Fruit fly (Drosophila melanogaster) whole organism, adult: Measurements from ENCODE around the gene Pdk1.
A peak's percentile ranks its signal among the peaks of the same experiment; 100 is the strongest.

ENCODE experiments used
- CG11617 ChIP-seq: fragments of 200-800 bp; sonication (Bioruptor generic); optimal IDR thresholded peaks from 2 replicates; lab custom pipeline; 2017; ENCODE audit warnings: mild to moderate bottlenecking, missing biosample characterization, missing genetic modification reagents, missing genetic modification characterization
- CG12768 ChIP-seq: fragments of 200-800 bp; sonication (Bioruptor generic); optimal IDR thresholded peaks from 2 replicates; lab custom pipeline; 2017; ENCODE audit warnings: missing biosample characterization, missing genetic modification characterization, mild to moderate bottlenecking, moderate library complexity, missing genetic modification reagents
- CG14711 ChIP-seq: fragments of 200-800 bp; sonication (Bioruptor generic); optimal IDR thresholded peaks from 2 replicates; lab custom pipeline; 2018; ENCODE audit warnings: missing biosample characterization, mild to moderate bottlenecking, missing genetic modification characterization, moderate library complexity
- CG1620 ChIP-seq: fragments of 200-800 bp; sonication (Bioruptor generic); optimal IDR thresholded peaks from 2 replicates; lab custom pipeline; 2016; ENCODE audit warnings: missing biosample characterization, missing genetic modification characterization
- CG33017 ChIP-seq: fragments of 200-800 bp; sonication (Bioruptor generic); optimal IDR thresholded peaks from 2 replicates; lab custom pipeline; 2018; ENCODE audit warnings: missing biosample characterization, mild to moderate bottlenecking, missing genetic modification characterization, moderate library complexity
- CG5204 ChIP-seq: fragments of 200-800 bp; sonication (Bioruptor generic); optimal IDR thresholded peaks from 2 replicates; lab custom pipeline; 2016; ENCODE audit warnings: missing biosample characterization, missing genetic modification characterization
- CG7045 ChIP-seq: fragments of 200-800 bp; sonication (Bioruptor generic); optimal IDR thresholded peaks from 2 replicates; lab custom pipeline; 2017; ENCODE audit warnings: missing biosample characterization, mild to moderate bottlenecking, missing genetic modification characterization
- CG7101 ChIP-seq: fragments of 200-800 bp; sonication (Bioruptor generic); optimal IDR thresholded peaks from 2 replicates; lab custom pipeline; 2018; ENCODE audit warnings: missing biosample characterization, mild to moderate bottlenecking, missing genetic modification characterization, moderate library complexity
- Clk ChIP-seq: fragments of 200-800 bp; sonication (Bioruptor generic); optimal IDR thresholded peaks from 2 replicates; lab custom pipeline; 2017; ENCODE audit warnings: missing biosample characterization, missing genetic modification characterization
- Crg-1 ChIP-seq: fragments of 200-800 bp; sonication (Bioruptor generic); optimal IDR thresholded peaks from 2 replicates; lab custom pipeline; 2016; ENCODE audit warnings: missing biosample characterization, missing genetic modification characterization
- Hr96 ChIP-seq: fragments of 200-800 bp; sonication (Bioruptor generic); optimal IDR thresholded peaks from 2 replicates; lab custom pipeline; 2016; ENCODE audit warnings: missing biosample characterization, missing genetic modification characterization
- Mnt ChIP-seq: fragments of 200-800 bp; sonication (Bioruptor generic); optimal IDR thresholded peaks from 2 replicates; lab custom pipeline; 2016; ENCODE audit warnings: missing biosample characterization, mild to moderate bottlenecking, missing genetic modification characterization
- bab1 ChIP-seq: fragments of 200-800 bp; sonication (Bioruptor generic); optimal IDR thresholded peaks from 3 replicates; lab custom pipeline; 2019; ENCODE audit warnings: missing biosample characterization, mild to moderate bottlenecking, missing genetic modification characterization, moderate library complexity
- cic ChIP-seq: fragments of 200-800 bp; sonication (Bioruptor generic); optimal IDR thresholded peaks from 2 replicates; lab custom pipeline; 2017; ENCODE audit warnings: missing biosample characterization, mild to moderate bottlenecking, missing genetic modification characterization, moderate library complexity
- cnc ChIP-seq, 2 experiments: fragments of >200 bp; optimal IDR thresholded peaks; 2 replicates each; lab custom pipeline; 2017
- kay ChIP-seq: fragments of 200-800 bp; sonication (Bioruptor generic); peaks from one replicate; lab custom pipeline; 2016; ENCODE audit warnings: missing biosample characterization, missing genetic modification characterization, borderline replicate concordance
- ovo ChIP-seq: fragments of 200-800 bp; sonication (Bioruptor generic); optimal IDR thresholded peaks from 2 replicates; lab custom pipeline; 2016; ENCODE audit warnings: missing biosample characterization, missing genetic modification characterization
- pad ChIP-seq: fragments of 200-800 bp; sonication (Bioruptor generic); optimal IDR thresholded peaks from 3 replicates; lab custom pipeline; 2017; ENCODE audit warnings: missing biosample characterization, missing genetic modification characterization, mild to moderate bottlenecking, moderate library complexity, missing genetic modification reagents
- tj ChIP-seq: fragments of 200-800 bp; sonication (Bioruptor generic); optimal IDR thresholded peaks from 3 replicates; lab custom pipeline; 2017; ENCODE audit warnings: missing biosample characterization, mild to moderate bottlenecking, missing genetic modification characterization, moderate library complexity
- toe ChIP-seq: fragments of 200-800 bp; sonication (Bioruptor generic); optimal IDR thresholded peaks from 2 replicates; lab custom pipeline; 2016; ENCODE audit warnings: missing biosample characterization, missing genetic modification characterization

The Pdk1 gene

DNA sequence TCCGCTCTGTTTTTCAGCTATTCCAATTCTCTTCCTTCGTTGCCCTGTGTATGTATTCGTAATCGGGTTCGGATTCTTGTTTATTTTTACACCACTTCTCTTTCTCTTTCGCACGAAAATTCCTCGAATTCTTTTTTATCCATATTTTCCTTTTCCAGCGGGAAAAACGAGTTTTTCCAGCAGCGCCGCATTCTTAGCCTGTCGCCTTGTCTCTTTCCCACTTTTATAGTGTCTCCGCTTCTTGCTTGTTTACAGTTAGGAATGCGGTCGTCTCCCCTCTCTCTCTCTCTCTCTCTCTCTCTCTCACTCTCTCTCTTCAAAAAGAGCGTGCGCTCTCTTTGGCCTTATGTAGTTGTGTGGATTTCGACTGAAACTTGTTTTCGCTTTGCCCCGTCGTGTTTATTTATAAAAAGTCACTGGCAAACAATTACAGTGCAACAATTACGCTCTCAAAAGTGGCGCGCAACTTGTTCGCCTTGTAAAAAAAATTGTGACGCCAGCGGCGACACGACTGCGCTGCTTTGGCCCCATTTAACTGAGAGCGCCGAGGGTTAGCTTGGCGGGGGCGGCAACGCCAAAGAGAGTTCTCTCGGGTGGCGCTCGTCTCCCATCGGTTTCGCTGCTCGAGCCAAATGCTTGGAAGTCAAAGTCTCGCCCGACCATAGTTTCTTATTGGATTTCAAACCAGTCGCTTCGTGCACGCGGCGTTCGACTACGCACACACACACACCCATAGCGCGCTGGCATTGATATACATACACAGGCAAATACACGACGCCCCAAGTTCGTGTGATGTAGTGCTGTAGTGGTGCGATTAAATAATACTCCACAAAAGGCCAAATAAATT, 2.1 kb downstream of the Pdk1 start:
- TF ChIP-seq CG14711 (tag; lab: Kevin White, UChicago) (no peak), Clk (GFP tag; lab: Kevin White, UChicago) (peak; percentile 56), toe (GFP tag; lab: Kevin White, UChicago) (peak; percentile 74), Mnt (GFP tag; lab: Kevin White, UChicago) (peak; percentile 84), bab1 (GFP tag; lab: Kevin White, UChicago) (peak; percentile 41), kay (GFP tag; lab: Kevin White, UChicago) (peak; percentile 97), CG11617 (GFP tag; lab: Kevin White, UChicago) (peak; percentile 70), tj (GFP tag; lab: Kevin White, UChicago) (peak; percentile 60), CG1620 (GFP tag; lab: Kevin White, UChicago) (peak; percentile 10), CG7045 (GFP tag; lab: Kevin White, UChicago) (peak; percentile 20), Crg-1 (GFP tag; lab: Kevin White, UChicago) (no peak), CG7101 (tag; lab: Kevin White, UChicago) (peak; percentile 59), CG33017 (peak; percentile 63), CG5204 (GFP tag; lab: Kevin White, UChicago) (no peak), CG12768 (GFP tag; lab: Kevin White, UChicago) (peak; percentile 91), ovo (GFP tag; lab: Kevin White, UChicago) (peak; percentile 97), Hr96 (GFP tag; lab: Kevin White, UChicago) (peak; percentile 49), cic (GFP tag; lab: Kevin White, UChicago) (peak; percentile 98), pad (peak; percentile 89), cnc (optimal IDR thresholded peaks at IDR 0.05; lab: Kevin White, UChicago) (peak in 1 of 2 experiments; percentile 44)

DNA sequence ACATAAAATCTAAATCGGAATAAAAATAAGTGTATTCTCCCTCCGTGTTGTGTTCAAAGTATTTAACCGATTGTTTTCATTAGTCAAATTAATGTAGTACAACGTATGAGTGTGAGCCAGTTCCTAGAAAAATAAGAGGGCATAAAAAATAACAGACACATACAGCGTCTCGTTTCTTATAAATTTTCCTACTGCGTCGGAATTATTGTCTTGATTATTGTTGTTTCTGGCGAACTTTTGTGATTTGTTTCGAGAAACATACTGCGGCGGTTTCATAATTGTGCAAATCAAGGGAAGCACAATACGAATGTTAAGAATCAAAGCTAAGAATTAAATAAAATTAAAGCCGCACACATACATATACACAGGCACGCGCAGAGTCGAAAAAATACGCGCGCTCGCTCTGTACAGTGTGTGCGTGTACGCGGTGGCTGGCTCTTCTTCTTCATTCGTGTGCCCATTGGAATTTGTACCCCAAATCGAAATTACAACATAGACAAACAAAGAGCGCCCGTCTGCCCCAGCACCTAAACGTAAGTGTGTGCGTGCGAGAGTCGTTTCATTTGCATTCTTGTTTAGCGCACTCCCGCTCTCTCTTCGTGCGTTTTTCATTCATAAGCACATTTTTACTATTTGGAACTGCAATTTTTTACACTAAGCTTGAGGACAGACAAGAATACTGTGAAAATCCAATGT, 2.9 kb downstream of the Pdk1 start:
- peak; percentile 34 for TF ChIP-seq CG33017
- peak; percentile 74 for TF ChIP-seq tj (GFP tag; lab: Kevin White, UChicago)
- TF ChIP-seq pad = no peak
- no peak for TF ChIP-seq cnc (optimal IDR thresholded peaks at IDR 0.05; lab: Kevin White, UChicago)
- TF ChIP-seq CG11617 (GFP tag; lab: Kevin White, UChicago) = no peak
- TF ChIP-seq cic (GFP tag; lab: Kevin White, UChicago) = peak; percentile 81
- peak; percentile 50 for TF ChIP-seq Clk (GFP tag; lab: Kevin White, UChicago)
- peak; percentile 44 for TF ChIP-seq kay (GFP tag; lab: Kevin White, UChicago)
- no peak for TF ChIP-seq toe (GFP tag; lab: Kevin White, UChicago)
- TF ChIP-seq CG1620 (GFP tag; lab: Kevin White, UChicago) = no peak
- TF ChIP-seq Crg-1 (GFP tag; lab: Kevin White, UChicago) = no peak
- TF ChIP-seq bab1 (GFP tag; lab: Kevin White, UChicago) = no peak
- TF ChIP-seq CG7045 (GFP tag; lab: Kevin White, UChicago) = no peak
- TF ChIP-seq ovo (GFP tag; lab: Kevin White, UChicago) = no peak
- TF ChIP-seq Hr96 (GFP tag; lab: Kevin White, UChicago) = peak; percentile 57
- peak; percentile 96 for TF ChIP-seq CG12768 (GFP tag; lab: Kevin White, UChicago)
- no peak for TF ChIP-seq CG14711 (tag; lab: Kevin White, UChicago)
- peak; percentile 40 for TF ChIP-seq Mnt (GFP tag; lab: Kevin White, UChicago)
- no peak for TF ChIP-seq CG7101 (tag; lab: Kevin White, UChicago)
- peak; percentile 50 for TF ChIP-seq CG5204 (GFP tag; lab: Kevin White, UChicago)

DNA sequence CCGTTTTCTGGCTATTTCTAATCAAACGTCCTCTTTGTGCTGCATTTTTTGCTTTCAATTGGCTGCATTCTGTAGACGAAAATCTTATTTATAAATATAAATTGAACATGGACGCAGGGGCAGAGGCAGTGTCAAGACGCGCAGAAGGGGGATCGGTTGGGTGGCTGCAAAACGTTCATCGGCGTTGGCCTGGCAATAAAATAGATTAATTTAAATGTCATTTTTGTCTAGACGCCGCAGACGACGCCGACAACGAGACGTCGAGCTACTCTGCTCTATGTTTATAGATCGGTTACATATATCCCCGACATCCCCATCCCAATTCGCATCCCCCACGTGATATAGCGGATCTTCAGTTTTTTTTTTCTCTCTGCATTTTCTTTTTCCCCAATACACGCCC, 4.1 kb downstream of the Pdk1 start:
- TF ChIP-seq Crg-1 (GFP tag; lab: Kevin White, UChicago) = no peak
- no peak for TF ChIP-seq Clk (GFP tag; lab: Kevin White, UChicago)
- peak; percentile 38 for TF ChIP-seq CG12768 (GFP tag; lab: Kevin White, UChicago)
- TF ChIP-seq cic (GFP tag; lab: Kevin White, UChicago) = no peak

DNA sequence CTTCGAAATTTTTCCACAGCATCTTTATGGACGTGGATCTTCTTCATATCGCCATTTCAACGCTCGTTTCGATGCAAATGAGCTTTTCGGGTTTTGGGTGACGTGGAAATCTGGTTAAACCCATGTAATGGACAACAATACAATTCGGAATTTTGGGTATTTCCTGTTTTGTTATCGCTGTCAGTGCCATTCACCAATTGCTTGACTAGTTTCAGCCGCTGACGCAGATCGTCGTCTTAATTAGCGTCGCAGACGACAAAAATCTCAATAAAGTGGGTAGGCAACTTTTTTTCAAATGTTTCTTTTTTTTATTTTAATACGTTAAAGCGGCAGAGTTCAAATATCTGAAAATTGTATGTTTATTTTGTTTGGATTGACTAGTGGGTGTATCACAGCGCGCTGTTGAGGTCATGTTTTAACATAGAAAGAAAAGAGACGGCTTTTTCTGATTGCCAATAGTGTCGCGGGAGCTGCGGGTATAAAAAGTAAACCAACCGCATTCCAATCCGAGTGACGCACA, 4.6 kb downstream of the Pdk1 start:
- TF ChIP-seq kay (GFP tag; lab: Kevin White, UChicago) (peak; percentile 45), pad (no peak)

DNA sequence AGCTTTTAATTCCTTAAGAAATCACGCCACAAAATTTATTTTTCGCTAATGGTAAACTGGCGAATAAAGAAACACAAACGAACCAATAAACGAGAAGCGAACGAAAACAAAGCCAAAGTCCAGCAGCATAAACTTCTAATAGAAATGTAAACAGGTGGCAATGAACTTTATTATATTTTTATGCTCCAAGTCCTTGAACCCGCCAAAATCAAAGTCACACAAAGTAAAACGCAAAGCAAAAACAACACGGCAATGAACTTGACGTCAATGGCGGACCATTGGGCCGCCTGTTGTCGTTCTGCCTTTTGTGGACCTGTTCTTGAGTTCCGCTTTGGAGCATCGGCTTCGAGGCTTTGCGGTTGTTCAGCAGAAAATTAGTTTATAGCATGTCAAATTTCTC, 5.6 kb downstream of the Pdk1 start:
- no peak for TF ChIP-seq CG1620 (GFP tag; lab: Kevin White, UChicago)
- TF ChIP-seq pad = no peak
- no peak for TF ChIP-seq CG14711 (tag; lab: Kevin White, UChicago)
- no peak for TF ChIP-seq CG11617 (GFP tag; lab: Kevin White, UChicago)
- TF ChIP-seq Mnt (GFP tag; lab: Kevin White, UChicago) = no peak
- no peak for TF ChIP-seq cic (GFP tag; lab: Kevin White, UChicago)
- no peak for TF ChIP-seq CG7045 (GFP tag; lab: Kevin White, UChicago)
- TF ChIP-seq bab1 (GFP tag; lab: Kevin White, UChicago) = no peak
- TF ChIP-seq toe (GFP tag; lab: Kevin White, UChicago) = no peak
- no peak for TF ChIP-seq Clk (GFP tag; lab: Kevin White, UChicago)
- no peak for TF ChIP-seq Hr96 (GFP tag; lab: Kevin White, UChicago)
- no peak for TF ChIP-seq CG7101 (tag; lab: Kevin White, UChicago)
- no peak for TF ChIP-seq Crg-1 (GFP tag; lab: Kevin White, UChicago)
- TF ChIP-seq CG12768 (GFP tag; lab: Kevin White, UChicago) = no peak
- TF ChIP-seq kay (GFP tag; lab: Kevin White, UChicago) = no peak
- no peak for TF ChIP-seq CG5204 (GFP tag; lab: Kevin White, UChicago)
- TF ChIP-seq ovo (GFP tag; lab: Kevin White, UChicago) = no peak
- TF ChIP-seq CG33017 = no peak
- TF ChIP-seq tj (GFP tag; lab: Kevin White, UChicago) = no peak
